Worm (Caenorhabditis elegans) whole organism, L2 larva: Measurements from ENCODE around the gene K08D9.6.

Source experiments
- R02D3.7 ChIP-seq: fragments of 150-350 bp; optimal IDR thresholded peaks from 2 replicates; lab custom pipeline; 2014; ENCODE audit warnings: missing biosample characterization, missing genetic modification characterization
- ZK546.5 ChIP-seq: sonication (generic microtip); optimal IDR thresholded peaks from 2 replicates; lab custom pipeline; 2017; ENCODE audit warnings: missing biosample characterization, missing genetic modification characterization
- alr-1 ChIP-seq: fragments of 150-350 bp; optimal IDR thresholded peaks from 2 replicates; lab custom pipeline; 2014; ENCODE audit warnings: missing biosample characterization, missing genetic modification characterization
- ama-1 ChIP-seq: fragments of 150-350 bp; optimal IDR thresholded peaks from 2 replicates; lab custom pipeline; 2018; ENCODE audit warnings: inconsistent platforms
- elt-3 ChIP-seq: sonication (generic microtip); optimal IDR thresholded peaks from 2 replicates; lab custom pipeline; 2017; ENCODE audit warnings: missing biosample characterization, missing genetic modification characterization
- gmeb-1 ChIP-seq: fragments of 150-350 bp; optimal IDR thresholded peaks from 2 replicates; lab custom pipeline; 2014; ENCODE audit warnings: missing biosample characterization, missing genetic modification characterization
- nhr-25 ChIP-seq: fragments of 150-350 bp; sonication (generic microtip); optimal IDR thresholded peaks from 3 replicates; lab custom pipeline; 2014; ENCODE audit warnings: missing biosample characterization, missing genetic modification characterization
- sma-9 ChIP-seq, 2 experiments: fragments of 150-350 bp in 1 of 2; sonication (generic microtip) in 1 of 2; optimal IDR thresholded peaks; 2 replicates each; lab custom pipeline; 2014 to 2016; ENCODE audit warnings: missing genetic modification characterization in 2 of 2, mild to moderate bottlenecking in 1 of 2, missing biosample characterization in 1 of 2, missing compliant biosample characterization in 1 of 2, missing genetic modification reagents in 1 of 2, moderate library complexity in 1 of 2
- unc-39 ChIP-seq: fragments of 150-350 bp; optimal IDR thresholded peaks from 2 replicates; lab custom pipeline; 2014; ENCODE audit warnings: missing biosample characterization, missing genetic modification characterization
- ztf-1 ChIP-seq: fragments of 200-800 bp; sonication (Bioruptor generic); conservative IDR thresholded peaks from 2 replicates; pipeline ENCODE4 v1.3.6; 2022; ENCODE audit warnings: missing genetic modification characterization, missing compliant biosample characterization
- ztf-11 ChIP-seq: sonication (generic microtip); optimal IDR thresholded peaks from 2 replicates; lab custom pipeline; 2017; ENCODE audit warnings: missing biosample characterization, missing genetic modification characterization

ce11 chrV:3230150-3230549 is 4.6 kb downstream of the K08D9.6 start:
- TF ChIP-seq gmeb-1 (tag; lab: Kevin White, UChicago), result no peak
- TF ChIP-seq elt-3 (tag; lab: Kevin White, UChicago), result no peak
- TF ChIP-seq ztf-11, result no peak
- TF ChIP-seq R02D3.7 (tag; lab: Kevin White, UChicago), result no peak
- no peak for TF ChIP-seq unc-39 (tag; lab: Kevin White, UChicago)
- no peak for TF ChIP-seq alr-1 (tag; lab: Kevin White, UChicago)
- no peak for TF ChIP-seq sma-9 (GFP tag; optimal IDR thresholded peaks at IDR 0.05; lab: Kevin White, UChicago)
- no peak for TF ChIP-seq sma-9 (tag; optimal IDR thresholded peaks at IDR 0.05; lab: Kevin White, UChicago)
- no peak for TF ChIP-seq ztf-1 (GFP tag; lab: Robert Waterston, UW)
- TF ChIP-seq nhr-25 (tag; lab: Kevin White, UChicago), result no peak
- no peak for TF ChIP-seq ama-1 (lab: Kevin White, UChicago)
- no peak for TF ChIP-seq ZK546.5 (tag; lab: Kevin White, UChicago)
